Worm (Caenorhabditis elegans) whole organism, midembryonic: ENCODE data around the gene Y45G12B.3.

ENCODE experiments used
- T22C8.4 ChIP-seq: fragments of 200-800 bp; sonication (Bioruptor generic); IDR thresholded peaks from 2 replicates; pipeline ENCODE4 v1.3.6; 2022; ENCODE audit warnings: missing genetic modification characterization, missing compliant biosample characterization
- cog-1 ChIP-seq: sonication (generic microtip); optimal IDR thresholded peaks from 2 replicates; lab custom pipeline; 2016; ENCODE audit warnings: missing genetic modification characterization, missing compliant biosample characterization
- flt-1 ChIP-seq: fragments of 200-800 bp; sonication (Bioruptor generic); IDR thresholded peaks from 2 replicates; pipeline ENCODE4 v1.3.6; 2022; ENCODE audit warnings: missing genetic modification characterization, missing compliant biosample characterization
- klf-2 ChIP-seq: fragments of 200-800 bp; sonication (Bioruptor generic); conservative IDR thresholded peaks from 2 replicates; pipeline ENCODE4 v1.3.6; 2022; ENCODE audit warnings: missing genetic modification reagents, missing genetic modification characterization, missing compliant biosample characterization
- med-1 ChIP-seq: sonication (generic microtip); optimal IDR thresholded peaks from 2 replicates; lab custom pipeline; 2017; ENCODE audit warnings: missing genetic modification characterization, mild to moderate bottlenecking, missing compliant biosample characterization, antibody characterized with exemption, missing genetic modification reagents; ENCODE audit not compliant: insufficient read depth
- ref-1 ChIP-seq: fragments of 200-800 bp; sonication (Bioruptor generic); conservative IDR thresholded peaks from 2 replicates; pipeline ENCODE4 v1.3.6; 2022; ENCODE audit warnings: missing genetic modification reagents, missing genetic modification characterization, missing compliant biosample characterization
- tab-1 ChIP-seq: fragments of 200-800 bp; sonication (Bioruptor generic); IDR thresholded peaks from 2 replicates; pipeline ENCODE4 v1.3.6; 2022; ENCODE audit warnings: missing genetic modification characterization, missing compliant biosample characterization
- ztf-23 ChIP-seq: fragments of 200-800 bp; sonication (Bioruptor generic); IDR thresholded peaks from 2 replicates; pipeline ENCODE4 v1.3.6; 2022; ENCODE audit warnings: missing genetic modification reagents, missing genetic modification characterization, missing compliant biosample characterization
- ztf-29 ChIP-seq: fragments of 200-800 bp; sonication (Bioruptor generic); IDR thresholded peaks from 2 replicates; pipeline ENCODE4 v1.3.6; 2022; ENCODE audit warnings: missing genetic modification reagents, missing genetic modification characterization, missing compliant biosample characterization

Gene Y45G12B.3

ce11 chrV:2652557-2653133 is 43.4 kb downstream of the Y45G12B.3 start, which contains the start of the genes W02H5.8 and angl-1:
W02H5.8 (minus strand) TSS chrV:2652657.
angl-1 (plus strand) TSS chrV:2653083.
- no peak for TF ChIP-seq tab-1 (GFP tag; lab: Robert Waterston, UW)
- no peak for TF ChIP-seq klf-2
- TF ChIP-seq cog-1 (tag; lab: Kevin White, UChicago): no peak
- no peak for TF ChIP-seq med-1 (GFP tag; lab: Kevin White, UChicago)
- no peak for TF ChIP-seq T22C8.4 (GFP tag; lab: Robert Waterston, UW)
- TF ChIP-seq ref-1 (GFP tag; lab: Robert Waterston, UW): no peak
- no peak for TF ChIP-seq flt-1
- no peak for TF ChIP-seq ztf-29
- TF ChIP-seq ztf-23 (GFP tag; lab: Robert Waterston, UW): no peak

DNA sequence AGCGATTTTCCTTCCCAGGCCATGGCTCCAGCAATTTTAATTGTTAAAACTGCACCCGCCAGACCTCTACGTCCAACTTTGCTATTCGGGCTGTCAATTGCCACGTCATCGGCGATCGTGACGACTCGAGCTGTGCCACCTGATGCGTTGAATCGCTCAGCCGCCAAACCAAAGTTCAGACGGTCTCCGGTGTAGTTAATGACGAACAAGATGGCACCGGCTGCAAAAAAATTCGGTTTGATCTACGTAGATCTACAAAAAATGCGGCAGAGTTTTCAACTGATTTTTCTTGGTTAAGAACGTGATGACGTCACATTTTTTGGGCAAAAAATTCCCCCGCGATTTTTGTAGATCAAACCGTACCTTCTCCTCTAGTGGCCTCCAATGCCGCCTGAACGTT is 45.1 kb downstream of the Y45G12B.3 start:
- TF ChIP-seq ref-1 (GFP tag; lab: Robert Waterston, UW) (no peak), klf-2 (no peak), ztf-23 (GFP tag; lab: Robert Waterston, UW) (no peak), T22C8.4 (GFP tag; lab: Robert Waterston, UW) (no peak), med-1 (GFP tag; lab: Kevin White, UChicago) (no peak), cog-1 (tag; lab: Kevin White, UChicago) (no peak), ztf-29 (no peak), flt-1 (no peak), tab-1 (GFP tag; lab: Robert Waterston, UW) (no peak)

DNA sequence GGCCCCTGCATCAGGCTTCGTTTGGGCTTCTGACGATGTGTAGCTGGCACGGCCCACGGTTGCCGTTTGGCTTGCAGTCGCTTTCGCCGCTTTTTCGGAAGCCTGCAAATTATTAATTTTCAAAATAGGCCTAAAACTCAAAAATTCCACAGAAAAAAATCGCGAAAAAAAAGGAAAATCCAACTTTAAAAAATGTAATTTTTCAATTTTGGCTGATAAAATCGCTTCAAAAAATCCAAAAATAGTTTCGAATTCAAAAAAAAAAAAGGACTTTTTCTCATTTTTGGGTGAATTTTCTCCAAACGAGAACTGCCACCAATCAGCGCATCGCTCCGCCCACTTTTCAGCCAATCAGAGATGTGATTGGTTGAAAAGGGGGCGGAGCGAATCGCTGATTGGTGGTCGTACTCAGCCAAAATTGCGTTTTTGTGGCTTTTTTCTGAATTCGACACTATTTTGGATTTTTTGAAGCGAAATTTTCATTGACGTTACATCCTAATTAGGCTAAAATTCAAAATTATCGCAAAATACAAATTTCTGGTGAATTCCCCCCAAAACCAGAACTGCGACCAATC is 48.7 kb downstream of the Y45G12B.3 start:
- TF ChIP-seq flt-1 (no peak), ztf-29 (no peak), med-1 (GFP tag; lab: Kevin White, UChicago) (no peak), T22C8.4 (GFP tag; lab: Robert Waterston, UW) (no peak), cog-1 (tag; lab: Kevin White, UChicago) (no peak), ref-1 (GFP tag; lab: Robert Waterston, UW) (no peak), tab-1 (GFP tag; lab: Robert Waterston, UW) (no peak), klf-2 (no peak), ztf-23 (GFP tag; lab: Robert Waterston, UW) (no peak)

DNA sequence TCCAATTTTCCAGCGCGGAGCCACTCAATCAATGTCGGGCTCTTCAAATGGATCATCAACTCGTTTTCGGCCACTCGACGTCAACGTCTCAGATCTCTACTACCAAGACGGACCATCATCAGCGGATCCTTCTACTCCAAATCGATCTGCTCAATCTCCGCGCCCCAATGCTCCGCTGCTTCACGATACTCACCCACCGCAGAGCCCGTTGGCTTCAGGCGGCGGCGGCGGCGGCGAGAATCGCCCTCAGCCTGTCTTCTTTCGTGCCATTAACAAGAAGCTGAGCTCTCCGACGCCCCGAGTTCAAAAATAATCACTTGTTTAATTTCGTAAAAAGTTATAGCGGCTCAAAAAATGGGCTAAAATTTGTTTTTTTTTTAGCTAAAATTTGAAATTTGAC is 50.0 kb downstream of the Y45G12B.3 start:
- TF ChIP-seq T22C8.4 (GFP tag; lab: Robert Waterston, UW) (no peak), ref-1 (GFP tag; lab: Robert Waterston, UW) (no peak), klf-2 (no peak)

- no peak for TF ChIP-seq ref-1 (GFP tag; lab: Robert Waterston, UW)
These were observed 56.5 kb downstream of the Y45G12B.3 start for ce11 chrV:2639506-2639905.

DNA sequence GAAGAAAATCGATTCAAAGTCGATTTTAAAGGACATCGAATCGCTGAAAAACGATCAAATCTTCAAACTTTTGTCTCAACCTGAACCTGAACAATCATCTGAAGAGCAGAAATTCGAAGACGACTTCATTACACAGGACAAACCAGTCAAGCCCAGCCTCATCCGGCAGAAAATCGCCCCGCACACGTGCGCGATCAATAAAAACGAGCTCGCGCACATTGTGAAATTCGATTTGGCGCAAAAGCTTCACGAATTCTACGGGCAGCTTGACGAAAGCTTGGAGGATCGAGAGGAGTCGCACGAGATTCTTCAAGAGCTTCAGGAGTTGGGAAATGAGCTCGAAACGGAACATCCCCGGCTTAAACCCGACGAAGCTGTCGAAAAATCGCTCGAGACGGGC is 57.0 kb downstream of the Y45G12B.3 start, which contains the start of gene W02H5.2:
W02H5.2 (plus strand) TSS at position 301 of the 400 bp plus-strand sequence.
- TF ChIP-seq tab-1 (GFP tag; lab: Robert Waterston, UW) (no peak), T22C8.4 (GFP tag; lab: Robert Waterston, UW) (no peak), ref-1 (GFP tag; lab: Robert Waterston, UW) (no peak), ztf-23 (GFP tag; lab: Robert Waterston, UW) (no peak), flt-1 (no peak), cog-1 (tag; lab: Kevin White, UChicago) (no peak), med-1 (GFP tag; lab: Kevin White, UChicago) (no peak), klf-2 (no peak), ztf-29 (no peak)

- TF ChIP-seq T22C8.4 (GFP tag; lab: Robert Waterston, UW): 0 out of 2 replicates have a peak, but pooled peaks have one; percentile 33
- TF ChIP-seq ztf-29: peak; percentile 41; the same call in 1 of the 2 replicates
- TF ChIP-seq ref-1 (GFP tag; lab: Robert Waterston, UW): no peak
- TF ChIP-seq flt-1: peak; percentile 68; the same call in 1 of the 2 replicates
- peak; percentile 70; the same call in 1 of the 2 replicates for TF ChIP-seq ztf-23 (GFP tag; lab: Robert Waterston, UW)
- TF ChIP-seq klf-2: no peak
- TF ChIP-seq cog-1 (tag; lab: Kevin White, UChicago): peak; percentile 34
These were observed 57.5 kb downstream of the Y45G12B.3 start, which contains the start of gene W02H5.19 for ce11 chrV:2638545-2638944. W02H5.19 (plus strand) TSS chrV:2638890.
